Fruit fly (Drosophila melanogaster) S2 (cell line): Measurements from ENCODE around the gene rb.

Source experiments
- CG8478 ChIP-seq: fragments of >200 bp; optimal IDR thresholded peaks from 2 replicates; lab custom pipeline; 2018
- CTCF ChIP-seq, 2 experiments: fragments of >200 bp; optimal IDR thresholded peaks; 2 replicates each; lab custom pipeline; 2018

- peak; percentile 51 to 52 for TF ChIP-seq CTCF (optimal IDR thresholded peaks at IDR 0.05; lab: Kevin White, UChicago)
- no peak for TF ChIP-seq CG8478 (lab: Kevin White, UChicago)
Observed at dm6 chrX:4511575-4511974, 28.9 kb downstream of the rb start.
